Worm (Caenorhabditis elegans): Measurements from ENCODE around the gene C05C12.4.

C05C12.4 gene

ce11 chrIV:11288965-11289364 is 41.1 kb upstream of the C05C12.4 start (continued):
- no peak for TF ChIP-seq lir-3 (tag; optimal IDR thresholded peaks at IDR 0.05)

- TF ChIP-seq aly-2 (tag; optimal IDR thresholded peaks at IDR 0.05) (no peak), T26A8.4 (GFP tag; IDR thresholded peaks at IDR 0.05) (no peak), daf-16 (GFP tag; optimal IDR thresholded peaks at IDR 0.05) (no peak), daf-16 (tag; optimal IDR thresholded peaks at IDR 0.05) (peak; percentile 17)
Measured at ce11 chrIV:11287511-11287910, 39.6 kb upstream of the C05C12.4 start, which contains the start of gene F54D1.6. Gene F54D1.6, plus strand, starts transcription at chrIV:11287811.

DNA sequence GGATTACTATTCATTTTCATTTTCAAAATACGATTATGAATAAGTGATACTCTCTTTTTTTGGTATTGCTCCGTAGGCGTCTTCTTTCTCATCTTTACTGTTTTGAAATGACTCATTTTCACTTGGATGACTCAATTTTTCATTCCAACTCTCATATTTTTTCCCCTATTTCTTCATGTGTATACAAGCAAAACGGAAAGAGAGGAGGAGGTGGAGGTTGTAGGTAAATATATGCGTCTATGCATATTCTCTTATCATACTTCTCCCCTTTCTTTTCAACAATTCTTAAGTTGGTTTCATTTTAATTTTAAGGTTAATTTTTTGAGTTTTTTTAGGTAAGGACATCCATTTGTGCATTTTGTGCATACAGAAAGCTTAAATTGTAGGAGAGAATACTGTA is 38.2 kb upstream of the C05C12.4 start:
- TF ChIP-seq daf-16 (GFP tag; optimal IDR thresholded peaks at IDR 0.05), result no peak
- TF ChIP-seq daf-16 (tag; optimal IDR thresholded peaks at IDR 0.05), result peak; percentile 59
- TF ChIP-seq pha-4 (GFP tag; IDR thresholded peaks at IDR 0.05), result no peak
- TF ChIP-seq pha-4 (tag; optimal IDR thresholded peaks at IDR 0.05), result no peak
- TF ChIP-seq F10B5.3 (tag; optimal IDR thresholded peaks at IDR 0.05), result no peak
- TF ChIP-seq cey-2 (tag; optimal IDR thresholded peaks at IDR 0.05; ENCODE audit: borderline replicate concordance, insufficient read depth), result no peak
- TF ChIP-seq hif-1 (tag; optimal IDR thresholded peaks at IDR 0.05), result no peak
- no peak for TF ChIP-seq nhr-237 (tag; optimal IDR thresholded peaks at IDR 0.05)
- TF ChIP-seq nhr-10 (tag; optimal IDR thresholded peaks at IDR 0.05), result no peak
- no peak for TF ChIP-seq mxl-3 (GFP tag; optimal IDR thresholded peaks at IDR 0.05)
- no peak for TF ChIP-seq tra-1 (GFP tag; IDR thresholded peaks at IDR 0.05)
- TF ChIP-seq nhr-25 (tag; optimal IDR thresholded peaks at IDR 0.05; ENCODE audit: borderline replicate concordance, insufficient read depth), result no peak
- peak; percentile 49 for TF ChIP-seq dve-1 (tag; optimal IDR thresholded peaks at IDR 0.05; ENCODE audit: insufficient read depth)
- TF ChIP-seq lin-15B (tag; optimal IDR thresholded peaks at IDR 0.05), result no peak
- no peak for TF ChIP-seq lin-13 (GFP tag; optimal IDR thresholded peaks at IDR 0.05)
- no peak for TF ChIP-seq fkh-10 (GFP tag; optimal IDR thresholded peaks at IDR 0.05)
- TF ChIP-seq gei-8 (GFP tag; optimal IDR thresholded peaks at IDR 0.05), result no peak

DNA sequence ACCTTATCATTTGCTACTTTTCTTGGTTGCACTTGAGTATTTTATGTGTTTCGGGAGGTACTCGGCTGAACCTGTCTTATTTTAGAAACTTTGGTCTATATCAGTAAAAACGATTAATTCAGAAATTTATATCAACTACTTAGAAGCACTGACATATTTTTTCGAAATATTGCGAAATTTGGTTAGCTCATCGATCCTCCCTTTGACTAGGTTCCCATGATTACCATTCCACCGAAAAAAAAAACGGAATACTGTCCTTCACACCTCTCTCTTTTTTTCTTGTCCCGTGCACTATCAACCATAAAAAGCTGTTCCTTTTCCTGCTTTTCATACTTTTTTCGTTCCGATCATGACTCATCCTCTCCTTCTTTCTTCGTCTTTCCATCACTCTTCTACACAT is 37.4 kb upstream of the C05C12.4 start:
- no peak for TF ChIP-seq lin-29 (GFP tag; IDR thresholded peaks at IDR 0.05)
- no peak for TF ChIP-seq snpc-1.2 (GFP tag; IDR thresholded peaks at IDR 0.05)
- TF ChIP-seq aly-2 (tag; optimal IDR thresholded peaks at IDR 0.05), result no peak
- no peak for TF ChIP-seq hlh-11 (tag; optimal IDR thresholded peaks at IDR 0.05)
- TF ChIP-seq zip-2 (tag; optimal IDR thresholded peaks at IDR 0.05), result no peak
- peak in 1 of 2 experiments; percentile 54 for TF ChIP-seq unc-62 (GFP tag; optimal IDR thresholded peaks at IDR 0.05 in 1 of 2)
- TF ChIP-seq unc-62 (tag; optimal IDR thresholded peaks at IDR 0.05), result no peak
- no peak for TF ChIP-seq F44E2.7 (GFP tag; IDR thresholded peaks at IDR 0.05)
- TF ChIP-seq unc-39 (tag; optimal IDR thresholded peaks at IDR 0.05), result no peak
- peak; percentile 47 for TF ChIP-seq dve-1 (tag; optimal IDR thresholded peaks at IDR 0.05; ENCODE audit: insufficient read depth)
- no peak for TF ChIP-seq F10B5.3 (tag; optimal IDR thresholded peaks at IDR 0.05)
- no peak for TF ChIP-seq vab-7 (GFP tag; IDR thresholded peaks at IDR 0.05)
- TF ChIP-seq aha-1 (tag), result no peak
- TF ChIP-seq ztf-7 (tag; optimal IDR thresholded peaks at IDR 0.05), result no peak
- TF ChIP-seq lin-13 (GFP tag; optimal IDR thresholded peaks at IDR 0.05), result no peak
- TF ChIP-seq R02D3.7 (tag; optimal IDR thresholded peaks at IDR 0.05), result no peak
- TF ChIP-seq mdt-29 (GFP tag; IDR thresholded peaks at IDR 0.05), result no peak
- no peak for TF ChIP-seq mes-2 (tag; optimal IDR thresholded peaks at IDR 0.05; ENCODE audit: poor library complexity, severe bottlenecking)
- TF ChIP-seq php-3 (GFP tag; IDR thresholded peaks at IDR 0.05), result no peak

DNA sequence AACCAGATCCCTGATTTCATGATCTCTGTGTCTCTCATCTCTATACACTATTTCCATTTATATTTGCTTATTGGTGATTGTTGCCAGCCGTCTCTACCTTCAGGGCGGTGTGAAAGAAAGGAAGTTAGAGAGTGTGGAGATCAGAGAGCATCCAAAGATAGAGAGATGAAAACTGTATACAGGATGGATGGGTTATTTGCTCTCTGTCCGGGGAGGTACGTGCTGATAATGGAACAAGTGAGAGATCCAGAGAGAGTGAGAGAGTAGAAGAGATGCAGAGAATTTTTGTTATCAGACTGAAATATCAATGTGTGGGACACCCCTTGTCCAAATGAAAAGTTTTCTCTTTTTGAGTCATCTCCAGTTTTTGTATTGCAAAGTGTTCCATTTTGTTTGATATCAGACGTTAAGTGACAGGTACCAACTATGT is 36.2 kb upstream of the C05C12.4 start:
- TF ChIP-seq dve-1 (tag; optimal IDR thresholded peaks at IDR 0.05; ENCODE audit: insufficient read depth), result peak; percentile 93
- TF ChIP-seq duxl-1 (tag; optimal IDR thresholded peaks at IDR 0.05; ENCODE audit: poor library complexity), result no peak
- TF ChIP-seq mdl-1 (tag; optimal IDR thresholded peaks at IDR 0.05), result peak in 1 of 2 experiments; percentile 58
- TF ChIP-seq hmg-1.1 (GFP tag; IDR thresholded peaks at IDR 0.05), result no peak
- no peak for TF ChIP-seq fkh-10 (GFP tag; optimal IDR thresholded peaks at IDR 0.05)
- peak; percentile 28 for TF ChIP-seq F10B5.3 (tag; optimal IDR thresholded peaks at IDR 0.05)
- TF ChIP-seq mxl-3 (GFP tag; optimal IDR thresholded peaks at IDR 0.05), result peak; percentile 55
- no peak for TF ChIP-seq zip-11 (GFP tag; IDR thresholded peaks at IDR 0.05)
- TF ChIP-seq daf-16 (GFP tag; optimal IDR thresholded peaks at IDR 0.05), result peak in 1 of 2 experiments; percentile 92
- peak; percentile 91 for TF ChIP-seq daf-16 (tag; optimal IDR thresholded peaks at IDR 0.05)
- TF ChIP-seq ceh-62 (tag; optimal IDR thresholded peaks at IDR 0.05), result no peak
- TF ChIP-seq lin-13 (GFP tag; optimal IDR thresholded peaks at IDR 0.05), result peak; percentile 14
- peak; percentile 95 for TF ChIP-seq pqm-1 (tag; optimal IDR thresholded peaks at IDR 0.05)
- TF ChIP-seq F26F4.8 (GFP tag; conservative IDR thresholded peaks at IDR 0.05), result no peak
- peak; percentile 84 for TF ChIP-seq nhr-48 (tag; optimal IDR thresholded peaks at IDR 0.05)
- no peak for TF ChIP-seq sdz-12 (GFP tag; optimal IDR thresholded peaks at IDR 0.05)

All from whole organism, L4 larva.